Worm (Caenorhabditis elegans): ENCODE data around the gene glb-4.

ce11 chrII:11111107-11111506 is at the start of gene glb-4:
- TF ChIP-seq rbr-2 (tag; optimal IDR thresholded peaks at IDR 0.05) (no peak), unc-62 (GFP tag; optimal IDR thresholded peaks at IDR 0.05 in 1 of 2) (no peak), unc-62 (tag; optimal IDR thresholded peaks at IDR 0.05) (no peak), F49E8.2 (tag; optimal IDR thresholded peaks at IDR 0.05; ENCODE audit: borderline replicate concordance) (no peak), nhr-6 (tag; optimal IDR thresholded peaks at IDR 0.05) (no peak), unc-39 (tag; optimal IDR thresholded peaks at IDR 0.05) (no peak)
